Fruit fly (Drosophila melanogaster) whole organism, adult: Measurements from ENCODE around the gene CG15879.

Source experiments
- Mnt ChIP-seq: fragments of 200-800 bp; sonication (Bioruptor generic); optimal IDR thresholded peaks from 2 replicates; lab custom pipeline; 2016; ENCODE audit warnings: missing biosample characterization, mild to moderate bottlenecking, missing genetic modification characterization
- toe ChIP-seq: fragments of 200-800 bp; sonication (Bioruptor generic); optimal IDR thresholded peaks from 2 replicates; lab custom pipeline; 2016; ENCODE audit warnings: missing biosample characterization, missing genetic modification characterization

DNA sequence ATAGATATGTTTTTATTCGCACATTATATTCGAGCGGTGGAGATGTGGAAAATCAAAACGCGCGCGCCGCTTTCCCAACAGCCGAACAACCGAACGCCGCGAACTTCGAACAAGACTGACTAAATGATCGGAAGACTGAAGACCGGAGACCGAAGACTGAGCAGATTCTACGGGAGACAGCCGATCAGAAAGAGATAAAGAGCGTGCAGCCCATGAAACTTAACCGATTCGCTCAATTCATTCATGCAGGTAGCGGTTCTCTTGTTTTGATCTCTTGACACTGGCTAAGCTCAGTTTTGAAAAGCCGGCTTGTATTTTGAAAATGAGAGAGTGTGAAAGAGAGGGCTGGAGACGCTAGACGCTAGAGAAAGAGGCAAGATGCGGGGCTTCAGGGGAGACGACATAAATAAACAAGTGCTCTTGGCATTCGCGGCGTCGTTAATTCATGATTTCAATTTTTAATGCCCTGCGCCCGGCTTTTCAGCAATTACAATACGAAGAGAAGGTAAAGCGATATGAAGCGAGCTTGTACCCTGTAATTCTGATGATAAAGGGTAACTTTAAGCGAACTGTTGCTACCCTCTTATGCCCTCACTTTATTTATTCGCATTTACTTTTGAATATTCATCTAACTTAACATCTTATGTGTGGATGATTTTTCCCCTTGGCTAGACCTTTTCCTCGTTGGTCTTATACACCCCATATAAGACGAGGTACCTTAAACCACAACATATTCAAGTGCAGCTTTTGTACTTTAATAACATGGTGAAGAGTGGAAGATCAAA is 17.1 kb downstream of the CG15879 start, which contains the start of gene zormin:
- no peak for TF ChIP-seq toe (GFP tag; lab: Kevin White, UChicago)
- no peak for TF ChIP-seq Mnt
